Worm (Caenorhabditis elegans) whole organism, L4/young adult: ENCODE data around the gene C09F5.1.

ENCODE experiments used
- W03F9.2 ChIP-seq: fragments of 150-350 bp; optimal IDR thresholded peaks from 2 replicates; lab custom pipeline; 2014; ENCODE audit warnings: missing biosample characterization, missing genetic modification characterization
- dao-5 ChIP-seq: sonication (generic microtip); optimal IDR thresholded peaks from 2 replicates; lab custom pipeline; 2016; ENCODE audit warnings: missing genotype, missing genetic modification characterization, moderate library complexity, missing compliant biosample characterization
- him-1 ChIP-seq: sonication (generic microtip); optimal IDR thresholded peaks from 2 replicates; lab custom pipeline; 2016; ENCODE audit warnings: missing genotype, missing genetic modification reagents, missing genetic modification characterization, missing compliant biosample characterization

C09F5.1 gene

DNA sequence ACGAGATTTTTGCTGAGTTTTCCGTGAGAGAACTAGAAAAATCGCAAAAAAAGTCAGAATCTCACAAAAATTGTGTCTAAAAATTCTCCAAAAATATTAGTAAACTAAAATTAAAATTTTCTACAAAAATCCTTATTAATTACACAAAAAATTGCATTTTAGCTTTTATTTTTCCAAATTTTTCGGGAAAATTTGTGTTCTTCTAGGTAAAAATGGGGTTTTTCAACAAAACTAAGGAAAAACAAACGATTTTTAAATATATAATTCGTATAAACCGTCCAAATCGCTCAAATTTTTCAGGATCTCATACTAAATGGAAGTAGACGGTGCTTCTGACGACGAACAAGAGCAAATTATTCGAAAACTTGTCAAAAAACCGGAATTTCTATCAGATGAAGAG, 16.8 kb upstream of the C09F5.1 start, which contains the start of gene W06E11.1:
Gene W06E11.1, plus strand, starts transcription at position 301 of the 400 bp plus-strand sequence.
- TF ChIP-seq him-1 (no peak), W03F9.2 (tag; lab: Kevin White, UChicago) (no peak), dao-5 (no peak)

DNA sequence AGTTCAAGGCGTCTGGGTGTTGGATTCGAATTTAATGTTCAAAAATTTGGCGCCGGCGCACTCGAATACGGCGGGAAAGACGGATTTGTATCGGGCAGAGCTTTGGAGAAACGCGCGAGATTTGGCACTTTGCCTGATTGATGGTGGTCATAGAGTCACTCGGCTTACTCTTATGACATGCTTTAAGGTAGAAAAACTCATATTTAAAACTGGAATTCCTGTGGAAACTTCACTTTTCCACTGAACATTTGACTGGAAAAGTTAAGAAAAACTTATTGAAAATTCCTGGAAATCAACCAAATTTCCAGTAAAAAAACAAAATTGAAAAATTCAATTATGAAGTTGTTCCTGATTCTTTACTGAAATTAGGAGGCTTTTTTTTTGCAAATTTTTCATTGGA, 13.8 kb upstream of the C09F5.1 start:
- TF ChIP-seq him-1 (no peak), W03F9.2 (tag; lab: Kevin White, UChicago) (no peak), dao-5 (no peak)

DNA sequence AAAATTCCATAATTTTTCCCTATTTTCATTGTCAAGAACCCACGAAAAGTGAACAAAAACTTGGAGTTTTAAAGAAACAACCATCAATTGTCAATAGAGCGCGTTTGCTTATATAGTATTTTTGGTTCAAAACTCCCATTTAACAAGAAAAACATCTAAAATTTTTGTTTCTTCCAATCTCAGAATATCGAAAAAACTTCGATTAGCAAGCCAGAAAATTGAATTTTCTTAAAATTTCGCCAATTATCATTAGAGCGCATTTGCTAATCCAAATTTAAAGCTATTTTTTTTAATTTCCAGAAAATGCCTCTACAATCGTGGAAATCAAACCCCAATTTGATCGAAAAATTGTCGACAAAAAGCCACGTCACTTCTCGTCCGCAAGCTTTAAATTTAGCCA, 12.1 kb upstream of the C09F5.1 start, which contains the start of gene orai-1:
Gene orai-1, plus strand, starts transcription at position 301 of the 400 bp plus-strand sequence.
- TF ChIP-seq him-1: no peak
- TF ChIP-seq W03F9.2 (tag; lab: Kevin White, UChicago): no peak
- no peak for TF ChIP-seq dao-5

- TF ChIP-seq W03F9.2 (tag; lab: Kevin White, UChicago) (no peak), him-1 (no peak), dao-5 (no peak)
Measured at ce11 chrIII:647248-647647, 11.3 kb upstream of the C09F5.1 start.

DNA sequence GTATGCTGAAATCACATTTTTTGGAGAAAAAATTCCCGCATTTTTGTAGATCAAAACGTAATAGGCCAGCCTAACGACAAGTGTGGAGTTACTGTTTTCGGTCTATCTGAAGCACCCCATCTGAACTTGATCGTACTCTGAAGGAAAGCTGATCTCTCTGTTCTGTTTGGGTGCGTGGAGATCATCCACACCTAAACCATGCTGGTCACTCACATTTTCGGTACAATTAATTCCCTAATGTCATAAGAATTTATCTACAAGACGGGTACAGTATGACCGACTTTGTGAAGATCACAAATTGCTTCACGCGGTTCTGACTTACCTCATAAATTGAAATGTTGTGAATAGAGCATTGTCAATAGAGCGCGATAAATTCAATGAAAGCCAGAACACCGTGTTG, 8.6 kb upstream of the C09F5.1 start:
- no peak for TF ChIP-seq W03F9.2 (tag; lab: Kevin White, UChicago)
- no peak for TF ChIP-seq dao-5
- no peak for TF ChIP-seq him-1

ce11 chrIII:650539-650938, 8.0 kb upstream of the C09F5.1 start:
- TF ChIP-seq him-1 (no peak), W03F9.2 (tag; lab: Kevin White, UChicago) (no peak), dao-5 (no peak)

ce11 chrIII:651587-651986, 6.9 kb upstream of the C09F5.1 start:
- TF ChIP-seq him-1: no peak
- TF ChIP-seq dao-5: no peak
- no peak for TF ChIP-seq W03F9.2 (tag; lab: Kevin White, UChicago)

- TF ChIP-seq him-1 (no peak), W03F9.2 (tag; lab: Kevin White, UChicago) (no peak), dao-5 (no peak)
Measured at ce11 chrIII:654365-654764, 4.1 kb upstream of the C09F5.1 start.

DNA sequence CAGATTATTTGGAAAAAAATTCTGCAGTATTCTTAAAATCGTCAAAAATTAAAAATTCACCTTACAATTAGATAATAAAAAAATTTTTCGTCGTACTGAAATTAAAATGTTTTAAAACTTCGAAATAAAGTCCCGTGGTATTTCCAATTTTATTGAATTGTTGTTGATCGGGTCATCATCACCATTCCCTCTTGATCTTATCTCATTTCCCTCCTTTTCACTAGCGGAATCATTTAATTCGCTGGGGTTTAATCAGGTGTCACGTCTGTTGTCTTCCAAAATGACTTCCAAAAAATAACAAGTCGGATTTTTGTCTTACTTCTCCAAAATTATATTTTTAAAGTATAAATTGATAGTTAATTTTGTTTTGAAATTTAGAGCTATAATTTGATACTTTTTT, 1.8 kb upstream of the C09F5.1 start:
- no peak for TF ChIP-seq him-1
- TF ChIP-seq dao-5: no peak
- TF ChIP-seq W03F9.2 (tag; lab: Kevin White, UChicago): no peak

ce11 chrIII:657241-657640, 1.3 kb upstream of the C09F5.1 start:
- TF ChIP-seq W03F9.2 (tag; lab: Kevin White, UChicago): no peak
- no peak for TF ChIP-seq dao-5
- no peak for TF ChIP-seq him-1

- TF ChIP-seq him-1 (no peak), W03F9.2 (tag; lab: Kevin White, UChicago) (no peak), dao-5 (no peak)
Measured at ce11 chrIII:665173-665757, 6.8 kb downstream of the C09F5.1 start, which contains the start of gene C09F5.3. Gene C09F5.3 (minus strand): TSS chrIII:665266.

- TF ChIP-seq dao-5: no peak
- peak; percentile 97 for TF ChIP-seq him-1
- TF ChIP-seq W03F9.2 (tag; lab: Kevin White, UChicago): no peak
Measured at ce11 chrIII:668303-668893, 9.9 kb downstream of the C09F5.1 start, which contains the start of gene W02B3.3. Gene W02B3.3 (minus strand): TSS chrIII:668433.

DNA sequence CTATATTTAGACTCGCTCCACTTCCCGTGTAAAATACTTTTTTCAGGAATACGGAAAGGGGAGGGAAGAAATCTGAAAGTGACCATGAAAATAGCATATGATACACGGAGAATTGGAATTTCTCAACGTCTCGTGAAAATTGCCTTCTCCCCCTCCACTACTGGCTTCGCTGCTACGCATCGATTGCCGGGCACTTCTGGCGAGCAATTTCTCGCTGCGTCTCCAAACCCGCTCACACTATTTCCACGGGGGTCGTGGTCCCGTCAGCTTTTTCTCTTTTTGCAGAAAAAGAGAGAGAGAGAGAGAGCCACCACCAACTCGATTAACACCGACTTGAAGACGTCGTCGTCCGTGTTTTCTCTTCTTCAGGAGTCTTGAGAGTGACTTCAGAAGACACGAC, 12.5 kb downstream of the C09F5.1 start:
- peak; percentile 2 for TF ChIP-seq him-1
- TF ChIP-seq W03F9.2 (tag; lab: Kevin White, UChicago): no peak
- TF ChIP-seq dao-5: no peak

ce11 chrIII:675413-675812, 16.9 kb downstream of the C09F5.1 start:
- TF ChIP-seq him-1: no peak
- no peak for TF ChIP-seq dao-5
- no peak for TF ChIP-seq W03F9.2 (tag; lab: Kevin White, UChicago)

- TF ChIP-seq dao-5 (no peak), him-1 (no peak), W03F9.2 (tag; lab: Kevin White, UChicago) (no peak)
Measured at ce11 chrIII:675822-676221, 17.3 kb downstream of the C09F5.1 start, which contains the start of gene grk-2. Gene grk-2 (plus strand): TSS chrIII:676122.
